Fruit fly (Drosophila melanogaster) whole organism, embryonic: ENCODE data around the gene CG31259.

Experiments used
- Ada2b ChIP-seq: fragments of 200-800 bp; sonication (Bioruptor generic); IDR thresholded peaks from 2 replicates; pipeline ENCODE4 v1.3.6; 2022; ENCODE audit warnings: missing biosample characterization, missing genetic modification characterization
- Aef1 ChIP-seq: fragments of 200-800 bp; sonication (Bioruptor generic); IDR thresholded peaks from 3 replicates; pipeline ENCODE4 v1.3.6; 2022; ENCODE audit warnings: missing biosample characterization, missing genetic modification characterization
- Atf6 ChIP-seq: fragments of 200-800 bp; sonication (Bioruptor generic); IDR thresholded peaks from 2 replicates; pipeline ENCODE4 v1.3.6; 2022; ENCODE audit warnings: missing biosample characterization, missing genetic modification characterization
- CG11247 ChIP-seq: fragments of 200-800 bp; sonication (Bioruptor generic); IDR thresholded peaks from 2 replicates; pipeline ENCODE4 v1.3.6; 2022; ENCODE audit warnings: missing biosample characterization, missing genetic modification characterization
- CG11504 ChIP-seq: fragments of 200-800 bp; sonication (Bioruptor generic); optimal IDR thresholded peaks from 3 replicates; lab custom pipeline; 2019; ENCODE audit warnings: missing biosample characterization, mild to moderate bottlenecking, missing genetic modification characterization, moderate library complexity
- CG12155 ChIP-seq: fragments of 200-800 bp; sonication (Bioruptor generic); optimal IDR thresholded peaks from 3 replicates; lab custom pipeline; 2016; ENCODE audit warnings: missing biosample characterization, missing genetic modification characterization
- CG14014 ChIP-seq: fragments of 200-800 bp; sonication (Bioruptor generic); IDR thresholded peaks from 2 replicates; pipeline ENCODE4 v1.3.6; 2022; ENCODE audit warnings: missing biosample characterization, missing genetic modification characterization
- CG15269 ChIP-seq: fragments of 200-800 bp; sonication (Bioruptor generic); optimal IDR thresholded peaks from 2 replicates; lab custom pipeline; 2018; ENCODE audit warnings: missing biosample characterization, mild to moderate bottlenecking, missing genetic modification characterization, moderate library complexity
- CG17385 ChIP-seq: fragments of 200-800 bp; sonication (Bioruptor generic); optimal IDR thresholded peaks from 3 replicates; lab custom pipeline; 2018; ENCODE audit warnings: missing biosample characterization, mild to moderate bottlenecking, missing genetic modification characterization
- CG1792 ChIP-seq: fragments of 200-800 bp; sonication (Bioruptor generic); optimal IDR thresholded peaks from 2 replicates; lab custom pipeline; 2016; ENCODE audit warnings: missing biosample characterization, missing genetic modification characterization
- CG2120 ChIP-seq: fragments of 200-800 bp; sonication (Bioruptor generic); optimal IDR thresholded peaks from 3 replicates; lab custom pipeline; 2016; ENCODE audit warnings: missing biosample characterization, missing genetic modification characterization
- CG30403 ChIP-seq: fragments of 200-800 bp; sonication (Bioruptor generic); optimal IDR thresholded peaks from 3 replicates; lab custom pipeline; 2016; ENCODE audit warnings: missing biosample characterization, missing genetic modification characterization
- CG31224 ChIP-seq: fragments of 200-800 bp; sonication (Bioruptor generic); IDR thresholded peaks from 2 replicates; pipeline ENCODE4 v1.3.6; 2022; ENCODE audit warnings: missing biosample characterization, missing genetic modification characterization
- CG32532 ChIP-seq: fragments of 200-800 bp; sonication (Bioruptor generic); IDR thresholded peaks from 2 replicates; pipeline ENCODE4 v1.3.6; 2022; ENCODE audit warnings: missing biosample characterization, missing genetic modification characterization
- CG32767 ChIP-seq: fragments of 200-800 bp; sonication (Bioruptor generic); IDR thresholded peaks from 2 replicates; pipeline ENCODE4 v1.3.6; 2022; ENCODE audit warnings: missing biosample characterization, missing genetic modification characterization
- CG32772 ChIP-seq: fragments of 200-800 bp; sonication (Bioruptor generic); IDR thresholded peaks from 2 replicates; pipeline ENCODE4 v1.3.6; 2022; ENCODE audit warnings: missing biosample characterization, missing genetic modification characterization
- CG3281 ChIP-seq: fragments of 200-800 bp; sonication (Bioruptor generic); optimal IDR thresholded peaks from 3 replicates; lab custom pipeline; 2017; ENCODE audit warnings: missing biosample characterization, mild to moderate bottlenecking, missing genetic modification characterization
- CG4617 ChIP-seq: fragments of 200-800 bp; sonication (Bioruptor generic); optimal IDR thresholded peaks from 3 replicates; lab custom pipeline; 2016; ENCODE audit warnings: missing biosample characterization, missing genetic modification characterization, borderline replicate concordance
- CG8290 ChIP-seq, 3 experiments: fragments of 200-800 bp; sonication (Bioruptor generic); optimal IDR thresholded peaks; 2 replicates each; lab custom pipeline; 2016 to 2019; ENCODE audit warnings: missing biosample characterization in 3 of 3, missing genetic modification characterization in 3 of 3, mild to moderate bottlenecking in 2 of 3, moderate library complexity in 1 of 3
- CG8944 ChIP-seq: fragments of 200-800 bp; sonication (Bioruptor generic); optimal IDR thresholded peaks from 3 replicates; lab custom pipeline; 2016; ENCODE audit warnings: missing biosample characterization, missing genetic modification characterization
- CG9932 ChIP-seq: fragments of 200-800 bp; sonication (Bioruptor generic); IDR thresholded peaks from 2 replicates; pipeline ENCODE4 v1.3.6; 2022; ENCODE audit warnings: missing biosample characterization, missing genetic modification characterization
- Chrac-16 ChIP-seq: fragments of 200-800 bp; sonication (Bioruptor generic); optimal IDR thresholded peaks from 3 replicates; lab custom pipeline; 2016; ENCODE audit warnings: missing biosample characterization, missing genetic modification characterization
- CoRest ChIP-seq: fragments of 200-800 bp; sonication (Bioruptor generic); optimal IDR thresholded peaks from 3 replicates; lab custom pipeline; 2018; ENCODE audit warnings: missing biosample characterization, mild to moderate bottlenecking, missing genetic modification characterization, moderate library complexity
- E2f2 ChIP-seq: fragments of 200-800 bp; sonication (Bioruptor generic); IDR thresholded peaks from 2 replicates; pipeline ENCODE4 v1.3.6; 2022; ENCODE audit warnings: missing biosample characterization, missing genetic modification characterization
- Ets65A ChIP-seq: fragments of 200-800 bp; sonication (Bioruptor generic); peaks from one replicate; lab custom pipeline; 2016; ENCODE audit warnings: missing biosample characterization, missing genetic modification characterization
- Fer3 ChIP-seq: fragments of 200-800 bp; sonication (Bioruptor generic); optimal IDR thresholded peaks from 2 replicates; lab custom pipeline; 2018; ENCODE audit warnings: missing biosample characterization, mild to moderate bottlenecking, missing genetic modification characterization, moderate library complexity
- Gug ChIP-seq: fragments of 200-800 bp; sonication (Bioruptor generic); IDR thresholded peaks from 4 replicates; pipeline ENCODE4 v1.3.6; 2022; ENCODE audit warnings: missing biosample characterization, missing genetic modification characterization
- H15 ChIP-seq: fragments of 200-800 bp; sonication (Bioruptor generic); IDR thresholded peaks from 3 replicates; pipeline ENCODE4 v1.3.6; 2022; ENCODE audit warnings: missing biosample characterization, missing genetic modification characterization
- HHEX ChIP-seq: fragments of 200-800 bp; sonication (Bioruptor generic); optimal IDR thresholded peaks from 3 replicates; lab custom pipeline; 2017; ENCODE audit warnings: missing biosample characterization, mild to moderate bottlenecking, missing genetic modification characterization, missing genetic modification reagents
- HLH3B ChIP-seq: fragments of 200-800 bp; sonication (Bioruptor generic); IDR thresholded peaks from 2 replicates; pipeline ENCODE4 v1.3.6; 2022; ENCODE audit warnings: missing biosample characterization, missing genetic modification characterization
- Hmr ChIP-seq: fragments of 200-800 bp; sonication (Bioruptor generic); optimal IDR thresholded peaks from 3 replicates; lab custom pipeline; 2017; ENCODE audit warnings: mild to moderate bottlenecking, missing biosample characterization, missing genetic modification reagents, missing genetic modification characterization
- Hr51 ChIP-seq, 2 experiments: fragments of 200-800 bp; sonication (Bioruptor generic); optimal IDR thresholded peaks; 2 replicates in 1 of 2; 3 replicates in 1 of 2; lab custom pipeline; 2016 to 2018; ENCODE audit warnings: missing biosample characterization in 2 of 2, missing genetic modification characterization in 2 of 2, mild to moderate bottlenecking in 1 of 2, moderate library complexity in 1 of 2
- Mad ChIP-seq: fragments of 200-800 bp; sonication (Bioruptor generic); optimal IDR thresholded peaks from 2 replicates; lab custom pipeline; 2016; ENCODE audit warnings: missing biosample characterization, missing genetic modification characterization
- Mes4 ChIP-seq: fragments of 200-800 bp; sonication (Bioruptor generic); optimal IDR thresholded peaks from 2 replicates; lab custom pipeline; 2016; ENCODE audit warnings: missing biosample characterization, missing genetic modification characterization
- Mrtf ChIP-seq: fragments of 200-800 bp; sonication (Bioruptor generic); IDR thresholded peaks from 3 replicates; pipeline ENCODE4 v1.3.6; 2022; ENCODE audit warnings: missing biosample characterization, missing genetic modification characterization
- NFAT ChIP-seq: fragments of 200-800 bp; sonication (Bioruptor generic); IDR thresholded peaks from 2 replicates; pipeline ENCODE4 v1.3.6; 2022; ENCODE audit warnings: missing biosample characterization, missing genetic modification characterization
- NfI ChIP-seq: fragments of 200-800 bp; sonication (Bioruptor generic); optimal IDR thresholded peaks from 3 replicates; lab custom pipeline; 2018; ENCODE audit warnings: missing biosample characterization, mild to moderate bottlenecking, missing genetic modification characterization, moderate library complexity
- Oli ChIP-seq: fragments of 200-800 bp; sonication (Bioruptor generic); optimal IDR thresholded peaks from 2 replicates; lab custom pipeline; 2018; ENCODE audit warnings: missing biosample characterization, mild to moderate bottlenecking, missing genetic modification characterization, moderate library complexity
- Rfx ChIP-seq: fragments of 200-800 bp; sonication (Bioruptor generic); IDR thresholded peaks from 2 replicates; pipeline ENCODE4 v1.3.6; 2022; ENCODE audit warnings: missing biosample characterization, missing genetic modification characterization
- ap ChIP-seq: fragments of 200-800 bp; sonication (Bioruptor generic); IDR thresholded peaks from 2 replicates; pipeline ENCODE4 v1.3.6; 2022; ENCODE audit warnings: missing biosample characterization, missing genetic modification characterization
- bcd ChIP-seq: fragments of 200-800 bp; sonication (Bioruptor generic); optimal IDR thresholded peaks from 2 replicates; lab custom pipeline; 2017; ENCODE audit warnings: missing biosample characterization, mild to moderate bottlenecking, missing genetic modification characterization
- dmrt99B ChIP-seq: fragments of 200-800 bp; sonication (Bioruptor generic); optimal IDR thresholded peaks from 2 replicates; lab custom pipeline; 2018; ENCODE audit warnings: missing biosample characterization, mild to moderate bottlenecking, missing genetic modification characterization, moderate library complexity
- eve ChIP-seq, 2 experiments: fragments of >200 bp; optimal IDR thresholded peaks; 2 replicates each; lab custom pipeline; 2017; ENCODE audit warnings: missing biosample characterization in 2 of 2, missing genetic modification characterization in 2 of 2
- gem ChIP-seq: fragments of 200-800 bp; sonication (Bioruptor generic); optimal IDR thresholded peaks from 2 replicates; lab custom pipeline; 2019; ENCODE audit warnings: missing biosample characterization, mild to moderate bottlenecking, missing genetic modification characterization, moderate library complexity
- hkb ChIP-seq, 2 experiments: fragments of 200-800 bp in 1 of 2; fragments of >200 bp in 1 of 2; sonication (Bioruptor generic) in 1 of 2; IDR thresholded peaks in 1 of 2; optimal IDR thresholded peaks in 1 of 2; 2 replicates each; pipeline versions ENCODE4 v1.3.6 to Lab custom; 2017 to 2022; ENCODE audit warnings: missing biosample characterization in 1 of 2, missing genetic modification characterization in 1 of 2
- lmd ChIP-seq: fragments of 200-800 bp; sonication (Bioruptor generic); IDR thresholded peaks from 2 replicates; pipeline ENCODE4 v1.3.6; 2022; ENCODE audit warnings: missing biosample characterization, missing genetic modification characterization
- ranshi ChIP-seq: fragments of 200-800 bp; sonication (Bioruptor generic); IDR thresholded peaks from 2 replicates; pipeline ENCODE4 v1.3.6; 2022; ENCODE audit warnings: missing biosample characterization, missing genetic modification characterization
- row ChIP-seq: fragments of 200-800 bp; sonication (Bioruptor generic); IDR thresholded peaks from 3 replicates; pipeline ENCODE4 v1.3.6; 2022; ENCODE audit warnings: missing biosample characterization, missing genetic modification characterization
- zfh2 ChIP-seq: fragments of 200-800 bp; sonication (Bioruptor generic); optimal IDR thresholded peaks from 2 replicates; lab custom pipeline; 2016; ENCODE audit warnings: missing biosample characterization, missing genetic modification characterization

CG31259 gene

DNA sequence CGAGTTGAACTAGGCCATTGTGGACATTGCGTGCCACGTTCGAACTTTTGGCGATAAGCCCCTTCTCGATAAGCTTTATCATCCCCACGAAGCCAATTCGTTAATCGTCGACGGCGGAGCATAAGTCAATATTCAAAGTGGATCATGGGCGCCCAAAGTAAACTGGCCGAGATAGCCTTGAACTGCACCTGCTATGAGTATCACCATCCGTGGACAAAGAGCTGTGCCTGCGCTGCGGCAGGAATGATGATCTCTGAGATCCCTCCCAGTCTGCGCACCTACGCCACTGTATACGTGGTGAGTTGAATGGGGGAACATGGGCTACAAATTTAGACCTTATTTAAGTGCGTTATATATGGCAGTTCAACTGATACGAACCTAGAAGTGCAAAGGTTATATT, 533 bp downstream of the CG31259 start (continued):
- TF ChIP-seq NfI (peak; percentile 6), Atf6 (GFP tag; lab: Robert Waterston, UW) (peak; percentile 42; the same call in 1 of the 2 replicates), CG17385 (peak; percentile 25), CG4617 (GFP tag; lab: Kevin White, UChicago) (no peak), H15 (no peak), gem (peak; percentile 43), ap (GFP tag; lab: Robert Waterston, UW) (0 out of 2 replicates have a peak, but pooled peaks have one; percentile 41), Hr51 (GFP tag; optimal IDR thresholded peaks at IDR 0.05; lab: Kevin White, UChicago) (no peak), CG8290 (GFP tag; optimal IDR thresholded peaks at IDR 0.05; lab: Kevin White, UChicago) (no peak), CG8290 (tag; optimal IDR thresholded peaks at IDR 0.05; lab: Kevin White, UChicago) (peak in 1 of 2 experiments; percentile 86), NFAT (GFP tag; lab: Robert Waterston, UW) (0 out of 2 replicates have a peak, but pooled peaks have one; percentile 25), CG3281 (peak; percentile 2), Mad (GFP tag; lab: Kevin White, UChicago) (no peak), CG32532 (GFP tag; lab: Robert Waterston, UW) (peak; percentile 51; the same call in 1 of the 2 replicates), Mes4 (GFP tag; lab: Kevin White, UChicago) (no peak), Fer3 (tag; lab: Kevin White, UChicago) (peak; percentile 41), CG32772 (GFP tag; lab: Robert Waterston, UW) (peak; percentile 37; the same call in 1 of the 2 replicates), CG14014 (GFP tag; lab: Robert Waterston, UW) (peak; percentile 60; the same call in 1 of the 2 replicates), Mrtf (GFP tag; lab: Robert Waterston, UW) (0 out of 3 replicates have a peak, but pooled peaks have one; percentile 39), HLH3B (GFP tag; lab: Robert Waterston, UW) (0 out of 2 replicates have a peak, but pooled peaks have one; percentile 24), Ada2b (GFP tag; lab: Robert Waterston, UW) (peak; percentile 12; the same call in 1 of the 2 replicates), CG12155 (GFP tag; lab: Kevin White, UChicago) (peak; percentile 1), HHEX (GFP tag; lab: Kevin White, UChicago) (peak; percentile 33), CG2120 (GFP tag; lab: Kevin White, UChicago) (peak; percentile 77), dmrt99B (tag; lab: Kevin White, UChicago) (peak; percentile 30), Ets65A (GFP tag; lab: Kevin White, UChicago) (peak; percentile 82), CoRest (tag; lab: Kevin White, UChicago) (peak; percentile 11), CG11247 (0 out of 2 replicates have a peak, but pooled peaks have one; percentile 15), CG30403 (GFP tag; lab: Kevin White, UChicago) (peak; percentile 0), CG15269 (tag; lab: Kevin White, UChicago) (peak; percentile 27), Gug (GFP tag; lab: Robert Waterston, UW) (peak; percentile 55; the same call in 2 of the 4 replicates), CG9932 (GFP tag; lab: Robert Waterston, UW) (peak; percentile 47; the same call in 1 of the 2 replicates), CG32767 (GFP tag; lab: Robert Waterston, UW) (no peak), row (GFP tag; lab: Robert Waterston, UW) (peak; percentile 54; the same call in 2 of the 3 replicates), CG31224 (0 out of 2 replicates have a peak, but pooled peaks have one; percentile 18), CG8944 (GFP tag; lab: Kevin White, UChicago) (peak; percentile 21), Chrac-16 (no peak), ranshi (GFP tag; lab: Robert Waterston, UW) (0 out of 2 replicates have a peak, but pooled peaks have one; percentile 8), hkb (optimal IDR thresholded peaks at IDR 0.05; lab: Kevin White, UChicago) (no peak), hkb (GFP tag; IDR thresholded peaks at IDR 0.05; lab: Robert Waterston, UW) (peak; percentile 50), bcd (GFP tag; lab: Kevin White, UChicago) (no peak), Oli (tag; lab: Kevin White, UChicago) (no peak), Aef1 (GFP tag; lab: Robert Waterston, UW) (peak; percentile 18; the same call in 1 of the 3 replicates), Hmr (GFP tag; lab: Kevin White, UChicago) (peak; percentile 42), eve (GFP tag; optimal IDR thresholded peaks at IDR 0.05; lab: Kevin White, UChicago) (no peak), lmd (GFP tag; lab: Robert Waterston, UW) (peak; percentile 56; the same call in 1 of the 2 replicates), Rfx (GFP tag; lab: Robert Waterston, UW) (peak; percentile 62), zfh2 (GFP tag; lab: Kevin White, UChicago) (peak; percentile 61), CG11504 (tag; lab: Kevin White, UChicago) (peak; percentile 39), E2f2 (GFP tag; lab: Robert Waterston, UW) (0 out of 2 replicates have a peak, but pooled peaks have one; percentile 9), CG1792 (GFP tag; lab: Kevin White, UChicago) (no peak)
